Fruit fly (Drosophila melanogaster): ENCODE measurements around the gene CG6996.

CG6996 gene

DNA sequence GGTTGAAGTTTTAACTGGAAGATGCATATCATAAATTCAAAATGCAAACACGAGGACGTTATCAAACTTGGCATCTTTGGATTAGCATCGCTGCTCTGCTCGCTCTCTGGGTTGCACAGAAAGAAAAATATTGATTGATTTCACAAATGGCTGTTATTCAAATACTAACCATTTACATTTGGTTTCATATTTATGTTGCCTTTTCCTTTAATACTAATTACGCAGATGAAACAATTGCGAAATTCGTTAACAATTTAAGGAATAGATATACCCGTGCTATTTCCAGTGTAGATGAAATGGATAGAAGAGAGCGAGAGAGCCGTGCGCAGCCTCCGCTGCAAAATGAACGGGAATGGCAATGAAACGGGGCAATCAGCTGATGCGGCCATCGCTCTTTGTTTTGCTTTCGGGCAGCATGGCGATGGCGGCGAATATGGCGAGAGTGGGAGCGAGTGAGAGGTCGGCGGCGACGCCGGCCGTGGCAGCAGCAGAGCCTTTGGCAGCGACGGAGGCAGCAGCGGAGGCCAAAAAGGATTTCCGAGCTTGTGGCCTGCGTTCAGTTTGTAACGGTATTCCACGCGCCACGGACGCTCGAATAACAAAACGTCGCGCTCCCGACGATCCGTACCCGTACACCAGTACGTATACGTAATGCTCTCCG is 40.3 kb downstream of the CG6996 start, which contains the start of gene rdgC (continued):
- peak; percentile 73 for TF ChIP-seq Sry-δ (GFP tag; optimal IDR thresholded peaks at IDR 0.05)
- peak; percentile 57 for TF ChIP-seq YL-1 (GFP tag; optimal IDR thresholded peaks at IDR 0.05)
- peak; percentile 89 for TF ChIP-seq CG6175 (GFP tag; IDR thresholded peaks at IDR 0.05)
- peak; percentile 97 for TF ChIP-seq HLH3B (GFP tag; IDR thresholded peaks at IDR 0.05)
- peak; percentile 95 for TF ChIP-seq ATbp (GFP tag; optimal IDR thresholded peaks at IDR 0.05)
- no peak for TF ChIP-seq Stat92E (GFP tag; optimal IDR thresholded peaks at IDR 0.05)
- peak; percentile 94 for TF ChIP-seq ap (GFP tag; IDR thresholded peaks at IDR 0.05)
- TF ChIP-seq Ets97D (GFP tag; optimal IDR thresholded peaks at IDR 0.05): peak; percentile 77
- TF ChIP-seq Hr3 (GFP tag; optimal IDR thresholded peaks at IDR 0.05): peak; percentile 90
- TF ChIP-seq fd64A (GFP tag; optimal IDR thresholded peaks at IDR 0.05): peak; percentile 85
- TF ChIP-seq exex (tag; optimal IDR thresholded peaks at IDR 0.05): peak; percentile 86
- TF ChIP-seq kay (GFP tag; optimal IDR thresholded peaks at IDR 0.05): peak; percentile 91
- peak; percentile 93 for TF ChIP-seq gsb (GFP tag; IDR thresholded peaks at IDR 0.05)
- peak; percentile 99 for TF ChIP-seq sens (GFP tag)
- TF ChIP-seq Hmx (GFP tag; optimal IDR thresholded peaks at IDR 0.05): peak; percentile 79
- peak; percentile 77 for TF ChIP-seq TFAM (GFP tag; optimal IDR thresholded peaks at IDR 0.05)
- peak; percentile 86 for TF ChIP-seq dm (GFP tag; optimal IDR thresholded peaks at IDR 0.05)
- TF ChIP-seq CG10959 (GFP tag; IDR thresholded peaks at IDR 0.05): peak; percentile 82
- peak; percentile 98 for TF ChIP-seq CG17359 (tag; optimal IDR thresholded peaks at IDR 0.05)
- TF ChIP-seq dmrt11E (tag; optimal IDR thresholded peaks at IDR 0.05): peak; percentile 36
- TF ChIP-seq pnt (GFP tag; optimal IDR thresholded peaks at IDR 0.05): peak; percentile 96
- peak; percentile 68 for TF ChIP-seq Usf (GFP tag; optimal IDR thresholded peaks at IDR 0.05)
- 0 out of 2 replicates have a peak, but pooled peaks have one; percentile 13 for TF ChIP-seq CG42726 (GFP tag; IDR thresholded peaks at IDR 0.05; ENCODE audit: partially characterized antibody)
- peak; percentile 95 for TF ChIP-seq jumu (GFP tag; optimal IDR thresholded peaks at IDR 0.05)
- TF ChIP-seq CG4404 (GFP tag; IDR thresholded peaks at IDR 0.05): peak; percentile 86
- peak; percentile 81 for TF ChIP-seq CG18011 (GFP tag; optimal IDR thresholded peaks at IDR 0.05)
- no peak for TF ChIP-seq kni (GFP tag; optimal IDR thresholded peaks at IDR 0.05)
- peak; percentile 92 for TF ChIP-seq CG14667 (GFP tag; IDR thresholded peaks at IDR 0.05)
- peak; percentile 91 for TF ChIP-seq CG31388 (GFP tag; optimal IDR thresholded peaks at IDR 0.05)
- TF ChIP-seq disco-r (GFP tag; optimal IDR thresholded peaks at IDR 0.05): peak; percentile 91
- TF ChIP-seq Gug (GFP tag; IDR thresholded peaks at IDR 0.05): peak; percentile 91
- no peak for TF ChIP-seq CG34224 (GFP tag; IDR thresholded peaks at IDR 0.05; ENCODE audit: partially characterized antibody)
- peak; percentile 86 for TF ChIP-seq luna (GFP tag; optimal IDR thresholded peaks at IDR 0.05)
- peak; percentile 91 for TF ChIP-seq CG6683 (GFP tag; optimal IDR thresholded peaks at IDR 0.05)
- TF ChIP-seq cad (GFP tag; optimal IDR thresholded peaks at IDR 0.05): no peak
- TF ChIP-seq esg (GFP tag; conservative IDR thresholded peaks at IDR 0.05): peak; percentile 91
- peak; percentile 96 for TF ChIP-seq CG10366 (GFP tag; IDR thresholded peaks at IDR 0.05)
- TF ChIP-seq CG8281 (tag; optimal IDR thresholded peaks at IDR 0.05): peak; percentile 82
- TF ChIP-seq CG31365 (tag; optimal IDR thresholded peaks at IDR 0.05): peak; percentile 89
- TF ChIP-seq dmrt99B (tag; optimal IDR thresholded peaks at IDR 0.05): peak; percentile 98
- TF ChIP-seq ssp (GFP tag; IDR thresholded peaks at IDR 0.05): peak; percentile 83
- peak; percentile 87 for TF ChIP-seq NC2α (GFP tag; optimal IDR thresholded peaks at IDR 0.05)
- peak; percentile 85 for TF ChIP-seq CG1529 (GFP tag; optimal IDR thresholded peaks at IDR 0.05)
- peak in 1 of 2 experiments; percentile 15 for TF ChIP-seq insv (GFP tag; optimal IDR thresholded peaks at IDR 0.05)
- peak; percentile 95 for TF ChIP-seq CG14050 (GFP tag; IDR thresholded peaks at IDR 0.05)
- peak; percentile 96 for TF ChIP-seq CG10147 (GFP tag; optimal IDR thresholded peaks at IDR 0.05)
- peak; percentile 66 for TF ChIP-seq Jarid2 (GFP tag; optimal IDR thresholded peaks at IDR 0.05)
- TF ChIP-seq CG3995 (GFP tag; optimal IDR thresholded peaks at IDR 0.05): peak; percentile 68
- TF ChIP-seq fu2 (GFP tag; optimal IDR thresholded peaks at IDR 0.05): peak; percentile 95
- peak; percentile 93 for TF ChIP-seq emc (GFP tag; optimal IDR thresholded peaks at IDR 0.05)

Data from whole organism, embryonic.